Worm (Caenorhabditis elegans): Measurements from ENCODE around the gene cku-80.

ce11 chrIII:4468390-4468789 is 48.7 kb downstream of the cku-80 start:
- no peak for TF ChIP-seq nhr-237 (tag; optimal IDR thresholded peaks at IDR 0.05)
- TF ChIP-seq unc-62 (GFP tag; optimal IDR thresholded peaks at IDR 0.05) = no peak
- no peak for TF ChIP-seq ztf-11 (tag; optimal IDR thresholded peaks at IDR 0.05)
- no peak for TF ChIP-seq ceh-43 (GFP tag; optimal IDR thresholded peaks at IDR 0.05)
- TF ChIP-seq mep-1 (tag; optimal IDR thresholded peaks at IDR 0.05) = no peak
- TF ChIP-seq lsy-2 (tag; optimal IDR thresholded peaks at IDR 0.05) = no peak
- no peak for TF ChIP-seq mab-5 (tag; optimal IDR thresholded peaks at IDR 0.05)
- no peak for TF ChIP-seq nhr-12 (tag; optimal IDR thresholded peaks at IDR 0.05)

All from whole organism, mixed stage, embryonic.